Worm (Caenorhabditis elegans) whole organism, L4 larva: ENCODE data around the gene pri-1.

Experiments used
- nhr-6 ChIP-seq: fragments of 150-350 bp; optimal IDR thresholded peaks from 2 replicates; lab custom pipeline; 2014; ENCODE audit warnings: missing biosample characterization, missing genetic modification characterization
- unc-39 ChIP-seq: sonication (generic microtip); optimal IDR thresholded peaks from 2 replicates; lab custom pipeline; 2017; ENCODE audit warnings: missing biosample characterization, missing genetic modification characterization

ce11 chrIII:9651871-9652270, 37.8 kb upstream of the pri-1 start, which contains the start of gene C15H7.3:
- TF ChIP-seq unc-39, result no peak
- no peak for TF ChIP-seq nhr-6 (tag; lab: Kevin White, UChicago)
